Worm (Caenorhabditis elegans) whole organism, young adult: ENCODE results near the gene stt-3.

Experiments used
- C17E4.6 ChIP-seq: fragments of 200-800 bp; sonication (Bioruptor generic); IDR thresholded peaks from 2 replicates; pipeline ENCODE4 v1.3.6; 2022; ENCODE audit warnings: missing genetic modification reagents, missing genetic modification characterization, missing compliant biosample characterization
- F33H1.4 ChIP-seq: fragments of 200-800 bp; sonication (Bioruptor generic); IDR thresholded peaks from 2 replicates; pipeline ENCODE4 v1.3.6; 2022; ENCODE audit warnings: missing genetic modification reagents, missing genetic modification characterization, missing compliant biosample characterization
- Y56A3A.18 ChIP-seq: fragments of 200-800 bp; sonication (Bioruptor generic); IDR thresholded peaks from 2 replicates; pipeline ENCODE4 v1.3.6; 2022; ENCODE audit warnings: missing genetic modification reagents, missing genetic modification characterization, missing compliant biosample characterization
- Y79H2A.3 ChIP-seq: fragments of 200-800 bp; sonication (Bioruptor generic); conservative IDR thresholded peaks from 2 replicates; pipeline ENCODE4 v1.3.6; 2022; ENCODE audit warnings: missing genetic modification reagents, missing genetic modification characterization, missing compliant biosample characterization
- athp-1 ChIP-seq: sonication (generic microtip); optimal IDR thresholded peaks from 2 replicates; lab custom pipeline; 2017; ENCODE audit warnings: mild to moderate bottlenecking, missing genetic modification characterization, missing compliant biosample characterization
- him-1 ChIP-seq: sonication (generic microtip); optimal IDR thresholded peaks from 2 replicates; lab custom pipeline; 2016; ENCODE audit warnings: missing genotype, missing genetic modification reagents, missing genetic modification characterization, missing compliant biosample characterization
- hmg-1.2 ChIP-seq: fragments of 200-800 bp; sonication (Bioruptor generic); IDR thresholded peaks from 2 replicates; pipeline ENCODE4 v1.3.6; 2022; ENCODE audit warnings: missing genetic modification reagents, missing genetic modification characterization, missing compliant biosample characterization
- lin-40 ChIP-seq: sonication (generic microtip); optimal IDR thresholded peaks from 2 replicates; lab custom pipeline; 2016; ENCODE audit warnings: missing genetic modification characterization, mild to moderate bottlenecking, missing compliant biosample characterization, missing genotype, missing genetic modification reagents
- pha-4 ChIP-seq: fragments of 150-350 bp; sonication (generic microtip); optimal IDR thresholded peaks from 2 replicates; lab custom pipeline; 2014; ENCODE audit warnings: missing biosample characterization, missing genetic modification reagents, missing genetic modification characterization
- rpc-1 ChIP-seq, 2 experiments: fragments of 150-350 bp in 1 of 2; sonication (generic microtip) in 1 of 2; optimal IDR thresholded peaks; 2 replicates each; lab custom pipeline; 2014 to 2018; ENCODE audit warnings: missing biosample characterization in 1 of 2, missing genetic modification characterization in 1 of 2, missing genetic modification reagents in 1 of 2, missing genotype in 1 of 2
- sdz-38 ChIP-seq: sonication (generic microtip); optimal IDR thresholded peaks from 2 replicates; lab custom pipeline; 2016; ENCODE audit warnings: missing genotype, missing genetic modification characterization, missing compliant biosample characterization
- snpc-1.3 ChIP-seq: sonication (generic microtip); optimal IDR thresholded peaks from 2 replicates; lab custom pipeline; 2017; ENCODE audit warnings: missing genetic modification characterization, mild to moderate bottlenecking, missing compliant biosample characterization, antibody characterized with exemption, moderate library complexity, missing genotype, missing genetic modification reagents; ENCODE audit not compliant: insufficient read depth
- snpc-4 ChIP-seq, 5 experiments: fragments of 150-350 bp in 1 of 5; sonication (generic microtip) in 4 of 5; optimal IDR thresholded peaks; 2 replicates each; lab custom pipeline; 2014 to 2018; ENCODE audit warnings: missing genetic modification characterization in 5 of 5, missing biosample characterization in 3 of 5, antibody characterized with exemption in 2 of 5, mild to moderate bottlenecking in 2 of 5, missing compliant biosample characterization in 2 of 5, missing genotype in 2 of 5, moderate library complexity in 2 of 5, missing genetic modification reagents in 1 of 5

ce11 chrIII:6208984-6209383 lies 39.5 kb upstream of the stt-3 start, which contains the start of gene C23G10.1:
- TF ChIP-seq F33H1.4 (GFP tag; lab: Robert Waterston, UW) (no peak), lin-40 (no peak), Y56A3A.18 (no peak), athp-1 (tag; lab: Kevin White, UChicago) (no peak), rpc-1 (optimal IDR thresholded peaks at IDR 0.05; lab: Kevin White, UChicago) (no peak), rpc-1 (tag; optimal IDR thresholded peaks at IDR 0.05; lab: Kevin White, UChicago) (no peak), snpc-4 (GFP tag; optimal IDR thresholded peaks at IDR 0.05; lab: Kevin White, UChicago) (no peak), snpc-4 (tag; optimal IDR thresholded peaks at IDR 0.05; lab: Kevin White, UChicago) (no peak), sdz-38 (no peak), snpc-1.3 (tag; lab: Kevin White, UChicago) (no peak), Y79H2A.3 (no peak), him-1 (tag; lab: Kevin White, UChicago) (no peak), hmg-1.2 (GFP tag; lab: Robert Waterston, UW) (no peak), C17E4.6 (no peak), pha-4 (tag; lab: Kevin White, UChicago) (no peak)
